Fruit fly (Drosophila melanogaster): ENCODE results near the gene CG43091.

CG43091 gene

dm6 chr3R:22816437-22817173 lies 48.1 kb upstream of the CG43091 start (continued):
- no peak for TF ChIP-seq Nf-YB (GFP tag; optimal IDR thresholded peaks at IDR 0.05)
- no peak for TF ChIP-seq CG13424 (tag; optimal IDR thresholded peaks at IDR 0.05)
- TF ChIP-seq Hmx (GFP tag; optimal IDR thresholded peaks at IDR 0.05), result no peak
- peak; percentile 72; the same call in 1 of the 2 replicates for TF ChIP-seq Xrp1 (GFP tag; IDR thresholded peaks at IDR 0.05)
- no peak for TF ChIP-seq CG6854 (GFP tag; optimal IDR thresholded peaks at IDR 0.05)
- TF ChIP-seq unpg (GFP tag; optimal IDR thresholded peaks at IDR 0.05), result peak; percentile 33
- no peak for TF ChIP-seq Atf3 (GFP tag; optimal IDR thresholded peaks at IDR 0.05)
- no peak for TF ChIP-seq bowl (GFP tag; IDR thresholded peaks at IDR 0.05)
- no peak for TF ChIP-seq CG13775 (GFP tag; optimal IDR thresholded peaks at IDR 0.05)
- TF ChIP-seq CG5953 (GFP tag; IDR thresholded peaks at IDR 0.05), result no peak
- peak; percentile 22 for TF ChIP-seq fd96Cb (tag; optimal IDR thresholded peaks at IDR 0.05)
- no peak for TF ChIP-seq tup (GFP tag; optimal IDR thresholded peaks at IDR 0.05)
- TF ChIP-seq CG8478 (optimal IDR thresholded peaks at IDR 0.05), result no peak
- TF ChIP-seq CG9797 (GFP tag; optimal IDR thresholded peaks at IDR 0.05), result no peak
- no peak for TF ChIP-seq ems (GFP tag; optimal IDR thresholded peaks at IDR 0.05)
- 0 out of 2 replicates have a peak, but pooled peaks have one; percentile 20 for TF ChIP-seq CG11696 (GFP tag; IDR thresholded peaks at IDR 0.05)
- TF ChIP-seq dmrt99B (tag; optimal IDR thresholded peaks at IDR 0.05), result peak; percentile 26
- TF ChIP-seq CG9215 (GFP tag; IDR thresholded peaks at IDR 0.05), result no peak
- no peak for TF ChIP-seq Dref (GFP tag; IDR thresholded peaks at IDR 0.05)
- no peak for TF ChIP-seq CG2120 (GFP tag; optimal IDR thresholded peaks at IDR 0.05)
- no peak for TF ChIP-seq CG9932 (GFP tag; IDR thresholded peaks at IDR 0.05)
- no peak for TF ChIP-seq chinmo (GFP tag; IDR thresholded peaks at IDR 0.05; ENCODE audit: partially characterized antibody)
- TF ChIP-seq knrl (GFP tag; IDR thresholded peaks at IDR 0.05; ENCODE audit: partially characterized antibody), result no peak
- peak; percentile 33 for TF ChIP-seq CG7839 (tag; optimal IDR thresholded peaks at IDR 0.05)
- no peak for TF ChIP-seq Sry-β (GFP tag; optimal IDR thresholded peaks at IDR 0.05)
- TF ChIP-seq sob (GFP tag; IDR thresholded peaks at IDR 0.05), result peak; percentile 18; the same call in 1 of the 2 replicates
- peak; percentile 46 for TF ChIP-seq Blimp-1 (GFP tag; optimal IDR thresholded peaks at IDR 0.05)
- TF ChIP-seq ab (GFP tag; optimal IDR thresholded peaks at IDR 0.05), result no peak
- TF ChIP-seq CG17385 (GFP tag; optimal IDR thresholded peaks at IDR 0.05), result no peak
- peak; percentile 62; the same call in 1 of the 2 replicates for TF ChIP-seq ara (GFP tag; IDR thresholded peaks at IDR 0.05)
- TF ChIP-seq Neu2 (GFP tag; optimal IDR thresholded peaks at IDR 0.05; ENCODE audit: borderline replicate concordance), result no peak
- TF ChIP-seq sisA (GFP tag; IDR thresholded peaks at IDR 0.05), result peak; percentile 37; the same call in 1 of the 2 replicates
- TF ChIP-seq Oli (tag; optimal IDR thresholded peaks at IDR 0.05), result no peak
- TF ChIP-seq NC2α (GFP tag; optimal IDR thresholded peaks at IDR 0.05), result no peak
- TF ChIP-seq CG12744 (GFP tag; optimal IDR thresholded peaks at IDR 0.05), result no peak
- no peak for TF ChIP-seq CG1647 (GFP tag; optimal IDR thresholded peaks at IDR 0.05)
- no peak for TF ChIP-seq Spps (tag; optimal IDR thresholded peaks at IDR 0.05)
- no peak for TF ChIP-seq CG8089 (GFP tag; optimal IDR thresholded peaks at IDR 0.05)
- no peak for TF ChIP-seq D19B (GFP tag; optimal IDR thresholded peaks at IDR 0.05)
- TF ChIP-seq Drgx (GFP tag; IDR thresholded peaks at IDR 0.05), result peak; percentile 67
- TF ChIP-seq CG7556 (GFP tag; optimal IDR thresholded peaks at IDR 0.05), result no peak
- TF ChIP-seq H2.0 (GFP tag; IDR thresholded peaks at IDR 0.05), result peak; percentile 13; the same call in 1 of the 2 replicates
- no peak for TF ChIP-seq kah (GFP tag; optimal IDR thresholded peaks at IDR 0.05)
- no peak for TF ChIP-seq wor (GFP tag; IDR thresholded peaks at IDR 0.05)
- TF ChIP-seq exex (tag; optimal IDR thresholded peaks at IDR 0.05), result no peak
- TF ChIP-seq Sox102F (GFP tag; optimal IDR thresholded peaks at IDR 0.05), result peak; percentile 13
- TF ChIP-seq Meics (GFP tag; optimal IDR thresholded peaks at IDR 0.05), result no peak
- TF ChIP-seq CG13123 (GFP tag; optimal IDR thresholded peaks at IDR 0.05), result no peak
- no peak for TF ChIP-seq Camta (GFP tag; optimal IDR thresholded peaks at IDR 0.05)
- no peak for TF ChIP-seq CG3281 (GFP tag; optimal IDR thresholded peaks at IDR 0.05)

Data from whole organism, embryonic.